Fruit fly (Drosophila melanogaster) whole organism, embryonic: ENCODE data around the gene CG46458.

Experiments used
- Atf3 ChIP-seq: fragments of 200-800 bp; sonication (Bioruptor generic); optimal IDR thresholded peaks from 3 replicates; lab custom pipeline; 2016; ENCODE audit warnings: missing biosample characterization, missing genetic modification characterization
- Atf6 ChIP-seq: fragments of 200-800 bp; sonication (Bioruptor generic); IDR thresholded peaks from 2 replicates; pipeline ENCODE4 v1.3.6; 2022; ENCODE audit warnings: missing biosample characterization, missing genetic modification characterization
- CG10959 ChIP-seq: fragments of 200-800 bp; sonication (Bioruptor generic); IDR thresholded peaks from 2 replicates; pipeline ENCODE4 v1.3.6; 2022; ENCODE audit warnings: missing biosample characterization, missing genetic modification characterization
- CG12299 ChIP-seq: fragments of 200-800 bp; sonication (Bioruptor generic); optimal IDR thresholded peaks from 2 replicates; lab custom pipeline; 2018; ENCODE audit warnings: missing biosample characterization, mild to moderate bottlenecking, missing genetic modification characterization
- CG13123 ChIP-seq: fragments of 200-800 bp; sonication (Bioruptor generic); optimal IDR thresholded peaks from 2 replicates; lab custom pipeline; 2016; ENCODE audit warnings: missing biosample characterization, missing genetic modification characterization
- CG15011 ChIP-seq: fragments of 200-800 bp; sonication (Bioruptor generic); optimal IDR thresholded peaks from 3 replicates; lab custom pipeline; 2018; ENCODE audit warnings: missing biosample characterization, mild to moderate bottlenecking, missing genetic modification characterization
- CG15269 ChIP-seq: fragments of 200-800 bp; sonication (Bioruptor generic); optimal IDR thresholded peaks from 2 replicates; lab custom pipeline; 2018; ENCODE audit warnings: missing biosample characterization, mild to moderate bottlenecking, missing genetic modification characterization, moderate library complexity
- CG1602 ChIP-seq: fragments of 200-800 bp; sonication (Bioruptor generic); optimal IDR thresholded peaks from 3 replicates; lab custom pipeline; 2016; ENCODE audit warnings: missing biosample characterization, missing genetic modification characterization
- CG17328 ChIP-seq: fragments of 200-800 bp; sonication (Bioruptor generic); IDR thresholded peaks from 2 replicates; pipeline ENCODE4 v1.3.6; 2022; ENCODE audit warnings: missing biosample characterization, missing genetic modification characterization
- CG17385 ChIP-seq: fragments of 200-800 bp; sonication (Bioruptor generic); optimal IDR thresholded peaks from 3 replicates; lab custom pipeline; 2018; ENCODE audit warnings: missing biosample characterization, mild to moderate bottlenecking, missing genetic modification characterization
- CG17568 ChIP-seq: fragments of 200-800 bp; sonication (Bioruptor generic); optimal IDR thresholded peaks from 2 replicates; lab custom pipeline; 2018; ENCODE audit warnings: missing biosample characterization, mild to moderate bottlenecking, missing genetic modification characterization, moderate library complexity
- CG33213 ChIP-seq: fragments of 200-800 bp; sonication (Bioruptor generic); optimal IDR thresholded peaks from 3 replicates; lab custom pipeline; 2016; ENCODE audit warnings: missing biosample characterization, missing genetic modification characterization
- CG43689 ChIP-seq: fragments of 200-800 bp; sonication (Bioruptor generic); IDR thresholded peaks from 2 replicates; pipeline ENCODE4 v1.3.6; 2022; ENCODE audit warnings: missing biosample characterization, missing genetic modification characterization
- CG4730 ChIP-seq: fragments of 200-800 bp; sonication (Bioruptor generic); IDR thresholded peaks from 2 replicates; pipeline ENCODE4 v1.3.6; 2022; ENCODE audit warnings: missing biosample characterization, missing genetic modification characterization
- CG6689 ChIP-seq: fragments of 200-800 bp; sonication (Bioruptor generic); IDR thresholded peaks from 2 replicates; pipeline ENCODE4 v1.3.6; 2022; ENCODE audit warnings: missing biosample characterization, missing genetic modification characterization
- CG6813 ChIP-seq: fragments of 200-800 bp; sonication (Bioruptor generic); optimal IDR thresholded peaks from 2 replicates; lab custom pipeline; 2017; ENCODE audit warnings: missing biosample characterization, missing genetic modification characterization, mild to moderate bottlenecking, moderate library complexity, missing genetic modification reagents
- CG7372 ChIP-seq: fragments of 200-800 bp; sonication (Bioruptor generic); IDR thresholded peaks from 2 replicates; pipeline ENCODE4 v1.3.6; 2022; ENCODE audit warnings: missing biosample characterization, missing genetic modification characterization
- CG7786 ChIP-seq: fragments of 200-800 bp; sonication (Bioruptor generic); optimal IDR thresholded peaks from 2 replicates; lab custom pipeline; 2016; ENCODE audit warnings: missing biosample characterization, missing genetic modification characterization
- CG9932 ChIP-seq: fragments of 200-800 bp; sonication (Bioruptor generic); IDR thresholded peaks from 2 replicates; pipeline ENCODE4 v1.3.6; 2022; ENCODE audit warnings: missing biosample characterization, missing genetic modification characterization
- Chrac-16 ChIP-seq: fragments of 200-800 bp; sonication (Bioruptor generic); optimal IDR thresholded peaks from 3 replicates; lab custom pipeline; 2016; ENCODE audit warnings: missing biosample characterization, missing genetic modification characterization
- D ChIP-seq, 2 experiments: fragments of 200-800 bp in 1 of 2; fragments of >200 bp in 1 of 2; sonication (Bioruptor generic) in 1 of 2; optimal IDR thresholded peaks; 2 replicates in 1 of 2; 3 replicates in 1 of 2; lab custom pipeline; 2017; ENCODE audit warnings: mild to moderate bottlenecking in 1 of 2, missing biosample characterization in 1 of 2, missing genetic modification characterization in 1 of 2, missing genetic modification reagents in 1 of 2
- Dek ChIP-seq: fragments of 200-800 bp; sonication (Bioruptor generic); optimal IDR thresholded peaks from 3 replicates; lab custom pipeline; 2019; ENCODE audit warnings: missing biosample characterization, mild to moderate bottlenecking, missing genetic modification characterization, moderate library complexity
- HLHmδ ChIP-seq: fragments of 200-800 bp; sonication (Bioruptor generic); optimal IDR thresholded peaks from 2 replicates; lab custom pipeline; 2018; ENCODE audit warnings: missing biosample characterization, mild to moderate bottlenecking, missing genetic modification characterization, moderate library complexity
- Hmx ChIP-seq: fragments of 200-800 bp; sonication (Bioruptor generic); optimal IDR thresholded peaks from 2 replicates; lab custom pipeline; 2016; ENCODE audit warnings: missing biosample characterization, missing genetic modification characterization
- Hr51 ChIP-seq, 2 experiments: fragments of 200-800 bp; sonication (Bioruptor generic); optimal IDR thresholded peaks; 2 replicates in 1 of 2; 3 replicates in 1 of 2; lab custom pipeline; 2016 to 2018; ENCODE audit warnings: missing biosample characterization in 2 of 2, missing genetic modification characterization in 2 of 2, mild to moderate bottlenecking in 1 of 2, moderate library complexity in 1 of 2
- Meics ChIP-seq: fragments of 200-800 bp; sonication (Bioruptor generic); optimal IDR thresholded peaks from 2 replicates; lab custom pipeline; 2017; ENCODE audit warnings: missing biosample characterization, mild to moderate bottlenecking, missing genetic modification characterization
- Nf-YA ChIP-seq: fragments of 200-800 bp; sonication (Bioruptor generic); IDR thresholded peaks from 2 replicates; pipeline ENCODE4 v1.3.6; 2022; ENCODE audit warnings: missing biosample characterization, missing genetic modification characterization
- Oaz ChIP-seq: fragments of 200-800 bp; sonication (Bioruptor generic); IDR thresholded peaks from 2 replicates; pipeline ENCODE4 v1.3.6; 2022; ENCODE audit warnings: missing biosample characterization, missing genetic modification characterization
- Oli ChIP-seq: fragments of 200-800 bp; sonication (Bioruptor generic); optimal IDR thresholded peaks from 2 replicates; lab custom pipeline; 2018; ENCODE audit warnings: missing biosample characterization, mild to moderate bottlenecking, missing genetic modification characterization, moderate library complexity
- Sry-δ ChIP-seq: fragments of 200-800 bp; sonication (Bioruptor generic); optimal IDR thresholded peaks from 2 replicates; lab custom pipeline; 2016; ENCODE audit warnings: missing biosample characterization, missing genetic modification characterization
- TFAM ChIP-seq: fragments of 200-800 bp; sonication (Bioruptor generic); optimal IDR thresholded peaks from 2 replicates; lab custom pipeline; 2017; ENCODE audit warnings: missing biosample characterization, missing genetic modification characterization, inconsistent platforms
- abd-A ChIP-seq: fragments of 200-800 bp; sonication (Bioruptor generic); optimal IDR thresholded peaks from 3 replicates; lab custom pipeline; 2019; ENCODE audit warnings: missing biosample characterization, mild to moderate bottlenecking, missing genetic modification characterization, moderate library complexity
- al ChIP-seq: fragments of 200-800 bp; sonication (Bioruptor generic); IDR thresholded peaks from 2 replicates; pipeline ENCODE4 v1.3.6; 2022; ENCODE audit warnings: missing biosample characterization, missing genetic modification characterization
- ase ChIP-seq: fragments of 200-800 bp; sonication (Bioruptor generic); IDR thresholded peaks from 3 replicates; pipeline ENCODE4 v1.3.6; 2022; ENCODE audit warnings: missing biosample characterization, missing genetic modification characterization
- bab2 ChIP-seq: fragments of 200-800 bp; sonication (Bioruptor generic); optimal IDR thresholded peaks from 2 replicates; lab custom pipeline; 2016; ENCODE audit warnings: missing biosample characterization, missing genetic modification characterization
- ci ChIP-seq: fragments of 200-800 bp; sonication (Bioruptor generic); IDR thresholded peaks from 3 replicates; pipeline ENCODE4 v1.3.6; 2022; ENCODE audit warnings: missing biosample characterization, missing genetic modification characterization
- danr ChIP-seq: fragments of 200-800 bp; sonication (Bioruptor generic); IDR thresholded peaks from 2 replicates; pipeline ENCODE4 v1.3.6; 2022; ENCODE audit warnings: missing biosample characterization, missing genetic modification characterization
- gem ChIP-seq: fragments of 200-800 bp; sonication (Bioruptor generic); optimal IDR thresholded peaks from 2 replicates; lab custom pipeline; 2019; ENCODE audit warnings: missing biosample characterization, mild to moderate bottlenecking, missing genetic modification characterization, moderate library complexity
- gfzf ChIP-seq: fragments of 200-800 bp; sonication (Bioruptor generic); optimal IDR thresholded peaks from 2 replicates; lab custom pipeline; 2016; ENCODE audit warnings: missing biosample characterization, mild to moderate bottlenecking, missing genetic modification characterization, moderate library complexity
- gro ChIP-seq: fragments of 200-800 bp; sonication (Bioruptor generic); optimal IDR thresholded peaks from 2 replicates; lab custom pipeline; 2016; ENCODE audit warnings: missing biosample characterization, missing genetic modification characterization
- klu ChIP-seq: fragments of 200-800 bp; sonication (Bioruptor generic); IDR thresholded peaks from 2 replicates; pipeline ENCODE4 v1.3.6; 2022; ENCODE audit warnings: missing biosample characterization, missing genetic modification characterization
- lilli ChIP-seq: fragments of 200-800 bp; sonication (Bioruptor generic); optimal IDR thresholded peaks from 3 replicates; lab custom pipeline; 2016; ENCODE audit warnings: missing biosample characterization, missing genetic modification characterization
- nerfin-2 ChIP-seq: fragments of 200-800 bp; sonication (Bioruptor generic); IDR thresholded peaks from 2 replicates; pipeline ENCODE4 v1.3.6; 2022; ENCODE audit warnings: missing biosample characterization, missing genetic modification characterization; ENCODE audit not compliant: partially characterized antibody
- sc ChIP-seq, 3 experiments: fragments of >200 bp in 2 of 3; fragments of 200-800 bp in 1 of 3; sonication (Bioruptor generic) in 1 of 3; optimal IDR thresholded peaks; 2 replicates in 2 of 3; 3 replicates in 1 of 3; lab custom pipeline; 2017; ENCODE audit warnings: mild to moderate bottlenecking in 1 of 3, missing biosample characterization in 1 of 3, missing genetic modification characterization in 1 of 3, missing genetic modification reagents in 1 of 3
- schlank ChIP-seq: fragments of 200-800 bp; sonication (Bioruptor generic); optimal IDR thresholded peaks from 2 replicates; lab custom pipeline; 2018; ENCODE audit warnings: missing biosample characterization, mild to moderate bottlenecking, missing genetic modification characterization
- sob ChIP-seq: fragments of 200-800 bp; sonication (Bioruptor generic); IDR thresholded peaks from 2 replicates; pipeline ENCODE4 v1.3.6; 2022; ENCODE audit warnings: missing biosample characterization, missing genetic modification characterization
- sqz ChIP-seq: fragments of 200-800 bp; sonication (Bioruptor generic); optimal IDR thresholded peaks from 3 replicates; lab custom pipeline; 2018; ENCODE audit warnings: missing biosample characterization, mild to moderate bottlenecking, missing genetic modification characterization
- ttk ChIP-seq: fragments of 200-800 bp; sonication (Bioruptor generic); IDR thresholded peaks from 2 replicates; pipeline ENCODE4 v2.1.2; 2022; ENCODE audit warnings: missing biosample characterization, missing genetic modification characterization

CG46458 gene

DNA sequence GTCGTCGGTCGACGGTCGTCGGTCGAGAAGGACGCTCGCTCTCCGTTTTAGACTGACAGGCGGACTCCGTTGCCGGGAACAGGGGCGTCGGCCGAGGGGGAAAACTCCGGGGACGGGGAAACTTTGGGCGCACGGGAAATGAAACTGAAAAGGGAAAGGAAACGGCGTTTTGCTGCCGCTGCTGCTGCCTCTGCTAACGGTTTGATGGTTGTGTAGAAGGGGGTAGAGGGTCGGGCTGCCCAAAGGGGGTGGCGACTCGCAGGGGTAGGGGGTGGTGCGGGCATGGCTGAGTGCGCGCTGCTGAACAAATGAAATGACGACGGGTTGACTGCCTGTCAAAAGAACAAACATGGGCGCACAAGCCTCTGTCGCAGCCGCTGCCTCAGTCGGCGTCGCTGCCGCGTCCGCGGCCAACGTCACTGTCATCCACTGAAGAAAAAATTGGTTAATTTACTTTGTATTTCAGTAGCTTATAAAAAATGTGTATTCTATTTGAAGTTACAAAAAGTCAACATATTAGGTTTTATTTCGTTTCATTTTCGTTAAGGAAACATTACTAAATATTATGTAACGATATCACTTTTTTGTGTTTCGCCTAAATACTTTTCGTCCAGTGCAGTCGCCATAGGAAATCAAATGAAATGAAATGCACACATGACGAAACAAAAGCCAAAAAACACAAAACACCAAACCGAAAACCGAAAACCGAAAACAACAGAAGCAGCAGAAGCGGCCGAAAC is 22.2 kb downstream of the CG46458 start (continued):
- TF ChIP-seq abd-A (tag; lab: Kevin White, UChicago) (no peak), Atf6 (peak; percentile 55; the same call in 1 of the 2 replicates), Nf-YA (GFP tag; lab: Robert Waterston, UW) (no peak), Hr51 (GFP tag; optimal IDR thresholded peaks at IDR 0.05; lab: Kevin White, UChicago) (peak in 1 of 2 experiments; percentile 83), ci (GFP tag; lab: Robert Waterston, UW) (peak; percentile 44; the same call in 2 of the 3 replicates), sqz (peak; percentile 55), CG9932 (no peak), bab2 (GFP tag; lab: Kevin White, UChicago) (peak; percentile 60), Dek (peak; percentile 55), gro (peak; percentile 23), lilli (peak; percentile 66), D (optimal IDR thresholded peaks at IDR 0.05; lab: Kevin White, UChicago) (no peak), D (GFP tag; optimal IDR thresholded peaks at IDR 0.05; lab: Kevin White, UChicago) (peak; percentile 87), CG15011 (GFP tag; lab: Kevin White, UChicago) (peak; percentile 30), Meics (GFP tag; lab: Kevin White, UChicago) (peak; percentile 53), CG6689 (GFP tag; lab: Robert Waterston, UW) (peak; percentile 76), CG7372 (GFP tag; lab: Robert Waterston, UW) (peak; percentile 48), al (no peak), Atf3 (GFP tag; lab: Kevin White, UChicago) (peak; percentile 58), CG7786 (GFP tag; lab: Kevin White, UChicago) (peak; percentile 20), Sry-δ (GFP tag; lab: Kevin White, UChicago) (peak; percentile 8), ttk (GFP tag; lab: Robert Waterston, UW) (peak; percentile 59), sc (optimal IDR thresholded peaks at IDR 0.05; lab: Kevin White, UChicago) (no peak), sc (GFP tag; optimal IDR thresholded peaks at IDR 0.05; lab: Kevin White, UChicago) (peak; percentile 71), CG43689 (GFP tag; lab: Robert Waterston, UW) (0 out of 2 replicates have a peak, but pooled peaks have one; percentile 32), klu (GFP tag; lab: Robert Waterston, UW) (no peak; the same call in 1 of the 2 replicates), CG15269 (tag; lab: Kevin White, UChicago) (peak; percentile 76), CG17385 (GFP tag; lab: Kevin White, UChicago) (peak; percentile 65), CG1602 (peak; percentile 44), Hmx (GFP tag; lab: Kevin White, UChicago) (no peak), CG17328 (GFP tag; lab: Robert Waterston, UW) (peak; percentile 78), CG17568 (GFP tag; lab: Kevin White, UChicago) (peak; percentile 56), Oli (peak; percentile 78), CG6813 (GFP tag; lab: Kevin White, UChicago) (peak; percentile 65), danr (GFP tag; lab: Robert Waterston, UW) (0 out of 2 replicates have a peak, but pooled peaks have one; percentile 29), TFAM (GFP tag; lab: Kevin White, UChicago) (peak; percentile 43), CG13123 (GFP tag; lab: Kevin White, UChicago) (peak; percentile 35), schlank (tag; lab: Kevin White, UChicago) (no peak), CG4730 (peak; percentile 51; the same call in 1 of the 2 replicates), Chrac-16 (GFP tag; lab: Kevin White, UChicago) (peak; percentile 64), Oaz (GFP tag; lab: Robert Waterston, UW) (no peak), nerfin-2 (GFP tag; lab: Robert Waterston, UW) (no peak), sob (GFP tag; lab: Robert Waterston, UW) (0 out of 2 replicates have a peak, but pooled peaks have one; percentile 48), HLHmδ (GFP tag; lab: Kevin White, UChicago) (no peak), CG10959 (GFP tag; lab: Robert Waterston, UW) (peak; percentile 64), gem (peak; percentile 89), CG33213 (peak; percentile 42), gfzf (no peak), ase (GFP tag; lab: Robert Waterston, UW) (peak; percentile 44; the same call in 1 of the 3 replicates), CG12299 (tag; lab: Kevin White, UChicago) (no peak)
